Worm (Caenorhabditis elegans): ENCODE data around the gene T26E4.10.
"Not testable (repeated sequence)": the region's sequence is repeated elsewhere in the genome, so short reads cannot be mapped to it uniquely, and the experiment has no call there.

Gene T26E4.10

ce11 chrV:15811982-15812381, 14.0 kb upstream of the T26E4.10 start, which contains the start of gene nhr-282:
TSS of gene nhr-282 (plus strand) at chrV:15812282.
- not testable (repeated sequence) for TF ChIP-seq mbf-1, elt-3, egl-27 (tag; optimal IDR thresholded peaks at IDR 0.05)

ce11 chrV:15810446-15810845, 12.4 kb upstream of the T26E4.10 start, which contains the start of gene F54B8.1:
TSS of gene F54B8.1 (plus strand) at chrV:15810746.
- TF ChIP-seq ztf-11 (tag; optimal IDR thresholded peaks at IDR 0.05) (no peak), skn-1 (tag; optimal IDR thresholded peaks at IDR 0.05) (no peak), lin-11 (tag; optimal IDR thresholded peaks at IDR 0.05) (no peak), ztf-1 (GFP tag; conservative IDR thresholded peaks at IDR 0.05) (no peak), fos-1 (tag; optimal IDR thresholded peaks at IDR 0.05) (no peak), nhr-11 (tag; optimal IDR thresholded peaks at IDR 0.05) (no peak), nhr-12 (tag; optimal IDR thresholded peaks at IDR 0.05) (no peak), sma-3 (GFP tag; optimal IDR thresholded peaks at IDR 0.05) (no peak), nhr-237 (tag; optimal IDR thresholded peaks at IDR 0.05) (no peak)

ce11 chrV:15809543-15809942, 11.5 kb upstream of the T26E4.10 start, which contains the start of gene srsx-36:
TSS of gene srsx-36 (minus strand) at chrV:15809643.
- TF ChIP-seq nhr-12 (tag; optimal IDR thresholded peaks at IDR 0.05) (no peak), fos-1 (tag; optimal IDR thresholded peaks at IDR 0.05) (no peak), sem-4 (tag; optimal IDR thresholded peaks at IDR 0.05) (no peak), nhr-25 (tag; optimal IDR thresholded peaks at IDR 0.05) (no peak), alr-1 (tag; optimal IDR thresholded peaks at IDR 0.05) (no peak), sma-3 (GFP tag; optimal IDR thresholded peaks at IDR 0.05) (no peak), ceh-82 (tag; optimal IDR thresholded peaks at IDR 0.05) (no peak), elt-1 (tag; optimal IDR thresholded peaks at IDR 0.05) (no peak), mab-5 (tag; optimal IDR thresholded peaks at IDR 0.05) (no peak), nhr-10 (tag; optimal IDR thresholded peaks at IDR 0.05) (no peak), lin-39 (tag; optimal IDR thresholded peaks at IDR 0.05) (no peak)

ce11 chrV:15807420-15807819, 9.4 kb upstream of the T26E4.10 start, which contains the start of gene srsx-38:
TSS of gene srsx-38 (minus strand) at chrV:15807520.
- TF ChIP-seq skn-1, elt-3, zag-1 (tag; optimal IDR thresholded peaks at IDR 0.05): not testable (repeated sequence)

ce11 chrV:15803748-15804147, 5.7 kb upstream of the T26E4.10 start, which contains the start of gene T26E4.18:
TSS of gene T26E4.18 (minus strand) at chrV:15803848.
- TF ChIP-seq alr-1, sem-4, dmd-4 (tag; optimal IDR thresholded peaks at IDR 0.05): not testable (repeated sequence)

- TF ChIP-seq ZK546.5, R02D3.7, nhr-10 (tag; optimal IDR thresholded peaks at IDR 0.05): not testable (repeated sequence)
These were observed 5.1 kb upstream of the T26E4.10 start, which contains the start of gene srd-27 for ce11 chrV:15803079-15803478. TSS of gene srd-27 (plus strand) at chrV:15803379.

- not testable (repeated sequence) for TF ChIP-seq mdl-1, dmd-4, sem-4 (tag; optimal IDR thresholded peaks at IDR 0.05)
These were observed 4.6 kb upstream of the T26E4.10 start, which contains the start of gene T26E4.9 for ce11 chrV:15802623-15803022. TSS of gene T26E4.9 (minus strand) at chrV:15802723.

ce11 chrV:15796087-15796486, 1.9 kb downstream of the T26E4.10 start, which contains the start of gene nhr-223:
TSS of gene nhr-223 (plus strand) at chrV:15796387.
- TF ChIP-seq unc-62 (GFP tag; optimal IDR thresholded peaks at IDR 0.05) (no peak), dmd-4 (tag; optimal IDR thresholded peaks at IDR 0.05) (no peak), nhr-25 (tag; optimal IDR thresholded peaks at IDR 0.05) (no peak), unc-39 (tag; optimal IDR thresholded peaks at IDR 0.05) (no peak), crh-2 (tag; optimal IDR thresholded peaks at IDR 0.05) (no peak), alr-1 (tag; optimal IDR thresholded peaks at IDR 0.05) (no peak), nhr-21 (tag; optimal IDR thresholded peaks at IDR 0.05) (no peak), zag-1 (tag; optimal IDR thresholded peaks at IDR 0.05) (no peak), sem-4 (tag; optimal IDR thresholded peaks at IDR 0.05) (no peak), elt-1 (tag; optimal IDR thresholded peaks at IDR 0.05) (no peak), ztf-11 (tag; optimal IDR thresholded peaks at IDR 0.05) (no peak), lin-39 (tag; optimal IDR thresholded peaks at IDR 0.05) (no peak), unc-55 (GFP tag; optimal IDR thresholded peaks at IDR 0.05) (no peak), elt-3 (tag; optimal IDR thresholded peaks at IDR 0.05) (no peak), ztf-4 (tag; optimal IDR thresholded peaks at IDR 0.05) (no peak)

Data from whole organism, L2 larva.